Worm (Caenorhabditis elegans): ENCODE measurements around the gene msrp-5.
"Not testable (repeated sequence)": the region's sequence is repeated elsewhere in the genome, so short reads cannot be mapped to it uniquely, and the experiment has no call there.

Gene msrp-5

ce11 chrII:2644498-2644897 lies 27.8 kb downstream of the msrp-5 start, which contains the start of gene F22E5.11:
TSS of gene F22E5.11 (minus strand) at chrII:2644598.
- no peak for TF ChIP-seq unc-62 (GFP tag; optimal IDR thresholded peaks at IDR 0.05)
- no peak for TF ChIP-seq elt-3 (tag; optimal IDR thresholded peaks at IDR 0.05)
- no peak for TF ChIP-seq R02D3.7 (tag; optimal IDR thresholded peaks at IDR 0.05)
- TF ChIP-seq ceh-28 (tag; optimal IDR thresholded peaks at IDR 0.05): no peak
- no peak for TF ChIP-seq nhr-77 (tag; optimal IDR thresholded peaks at IDR 0.05)
- no peak for TF ChIP-seq nhr-11 (tag; optimal IDR thresholded peaks at IDR 0.05)

- not testable (repeated sequence) for TF ChIP-seq mdl-1 (tag; optimal IDR thresholded peaks at IDR 0.05); sea-2 (GFP tag; optimal IDR thresholded peaks at IDR 0.05); lsy-12 (tag; optimal IDR thresholded peaks at IDR 0.05)
Measured at ce11 chrII:2646756-2647155, 30.0 kb downstream of the msrp-5 start, which contains the start of gene F22E5.12. TSS of gene F22E5.12 (minus strand) at chrII:2646856.

ce11 chrII:2649015-2649414 lies 32.3 kb downstream of the msrp-5 start:
- TF ChIP-seq elt-3 (tag; optimal IDR thresholded peaks at IDR 0.05) (no peak), ztf-4 (tag; optimal IDR thresholded peaks at IDR 0.05) (no peak), unc-62 (GFP tag; optimal IDR thresholded peaks at IDR 0.05) (no peak), ceh-9 (tag; optimal IDR thresholded peaks at IDR 0.05) (no peak), sea-2 (GFP tag; optimal IDR thresholded peaks at IDR 0.05) (no peak), ama-1 (optimal IDR thresholded peaks at IDR 0.05) (no peak), pha-4 (tag; optimal IDR thresholded peaks at IDR 0.05) (peak; percentile 43), nhr-23 (tag; optimal IDR thresholded peaks at IDR 0.05) (no peak), lin-39 (tag; optimal IDR thresholded peaks at IDR 0.05) (no peak), R02D3.7 (tag; optimal IDR thresholded peaks at IDR 0.05) (no peak), unc-39 (tag; optimal IDR thresholded peaks at IDR 0.05) (no peak), zag-1 (tag; optimal IDR thresholded peaks at IDR 0.05) (no peak), hmg-11 (tag; optimal IDR thresholded peaks at IDR 0.05) (peak; percentile 34), ztf-11 (tag; optimal IDR thresholded peaks at IDR 0.05) (no peak), nfya-1 (tag; optimal IDR thresholded peaks at IDR 0.05; ENCODE audit: insufficient read depth) (peak; percentile 51), tbx-2 (tag; optimal IDR thresholded peaks at IDR 0.05) (no peak), snpc-4 (tag; optimal IDR thresholded peaks at IDR 0.05) (peak; percentile 7), ZK546.5 (tag; optimal IDR thresholded peaks at IDR 0.05) (no peak), egl-5 (tag; optimal IDR thresholded peaks at IDR 0.05) (no peak)

- no peak for TF ChIP-seq ceh-16 (tag; optimal IDR thresholded peaks at IDR 0.05)
- no peak for TF ChIP-seq R02D3.7 (tag; optimal IDR thresholded peaks at IDR 0.05)
- no peak for TF ChIP-seq nhr-12 (tag; optimal IDR thresholded peaks at IDR 0.05)
- TF ChIP-seq egl-5 (tag; optimal IDR thresholded peaks at IDR 0.05): no peak
- TF ChIP-seq jun-1 (tag; optimal IDR thresholded peaks at IDR 0.05): no peak
- TF ChIP-seq skn-1 (tag; optimal IDR thresholded peaks at IDR 0.05): no peak
- no peak for TF ChIP-seq mdl-1 (tag; optimal IDR thresholded peaks at IDR 0.05)
- TF ChIP-seq fkh-10 (GFP tag; optimal IDR thresholded peaks at IDR 0.05): no peak
- no peak for TF ChIP-seq ztf-11 (tag; optimal IDR thresholded peaks at IDR 0.05)
Measured at ce11 chrII:2649539-2649938, 32.8 kb downstream of the msrp-5 start, which contains the start of the genes F22E5.13 and F22E5.6. TSS of gene F22E5.13 (minus strand) at chrII:2649639. TSS of gene F22E5.6 (plus strand) at chrII:2649835.

ce11 chrII:2656606-2657005 lies 39.9 kb downstream of the msrp-5 start, which contains the start of gene sri-47:
TSS of gene sri-47 (plus strand) at chrII:2656906.
- TF ChIP-seq nhr-76 (tag; optimal IDR thresholded peaks at IDR 0.05) (no peak), lin-15B (tag; optimal IDR thresholded peaks at IDR 0.05) (no peak), ceh-16 (tag; optimal IDR thresholded peaks at IDR 0.05) (no peak), eor-1 (tag; optimal IDR thresholded peaks at IDR 0.05) (no peak), zag-1 (tag; optimal IDR thresholded peaks at IDR 0.05) (no peak), R02D3.7 (tag; optimal IDR thresholded peaks at IDR 0.05) (no peak), nhr-12 (tag; optimal IDR thresholded peaks at IDR 0.05) (no peak), fkh-10 (GFP tag; optimal IDR thresholded peaks at IDR 0.05) (no peak), nhr-77 (tag; optimal IDR thresholded peaks at IDR 0.05) (no peak), elt-3 (tag; optimal IDR thresholded peaks at IDR 0.05) (no peak), nhr-43 (tag; optimal IDR thresholded peaks at IDR 0.05; ENCODE audit: poor library complexity, severe bottlenecking) (no peak), ceh-28 (tag; optimal IDR thresholded peaks at IDR 0.05) (no peak), pqm-1 (tag; optimal IDR thresholded peaks at IDR 0.05) (no peak), unc-62 (GFP tag; optimal IDR thresholded peaks at IDR 0.05) (no peak), lin-39 (tag; optimal IDR thresholded peaks at IDR 0.05) (no peak), tbx-2 (tag; optimal IDR thresholded peaks at IDR 0.05) (no peak), jun-1 (tag; optimal IDR thresholded peaks at IDR 0.05) (no peak), ztf-4 (tag; optimal IDR thresholded peaks at IDR 0.05) (no peak), fkh-2 (tag; optimal IDR thresholded peaks at IDR 0.05) (no peak)
